Fruit fly (Drosophila melanogaster): ENCODE results near the gene CG5418.

Gene CG5418

dm6 chr2L:12435976-12436771 lies 16.9 kb downstream of the CG5418 start (continued):
- no peak for TF ChIP-seq CG17612 (GFP tag; IDR thresholded peaks at IDR 0.05)
- TF ChIP-seq dm (GFP tag; optimal IDR thresholded peaks at IDR 0.05): peak; percentile 11
- TF ChIP-seq Hmr (GFP tag; optimal IDR thresholded peaks at IDR 0.05): peak; percentile 36
- TF ChIP-seq CG30403 (GFP tag; optimal IDR thresholded peaks at IDR 0.05): peak; percentile 11
- no peak for TF ChIP-seq CG12071 (GFP tag; optimal IDR thresholded peaks at IDR 0.05)
- TF ChIP-seq ATbp (GFP tag; optimal IDR thresholded peaks at IDR 0.05): no peak
- TF ChIP-seq nerfin-2 (GFP tag; IDR thresholded peaks at IDR 0.05; ENCODE audit: partially characterized antibody): no peak
- no peak for TF ChIP-seq bowl (GFP tag; IDR thresholded peaks at IDR 0.05)
- TF ChIP-seq az2 (GFP tag; optimal IDR thresholded peaks at IDR 0.05): no peak
- no peak for TF ChIP-seq sc (optimal IDR thresholded peaks at IDR 0.05)
- no peak for TF ChIP-seq sc (GFP tag; optimal IDR thresholded peaks at IDR 0.05)
- no peak for TF ChIP-seq CG10209 (GFP tag; optimal IDR thresholded peaks at IDR 0.05)
- TF ChIP-seq CG18476 (GFP tag; optimal IDR thresholded peaks at IDR 0.05): no peak
- no peak for TF ChIP-seq odd (GFP tag; optimal IDR thresholded peaks at IDR 0.05)
- no peak for TF ChIP-seq org-1 (GFP tag; optimal IDR thresholded peaks at IDR 0.05)
- TF ChIP-seq ken (GFP tag; IDR thresholded peaks at IDR 0.05): no peak
- TF ChIP-seq CG10565 (GFP tag; optimal IDR thresholded peaks at IDR 0.05): no peak
- no peak for TF ChIP-seq kah (GFP tag; optimal IDR thresholded peaks at IDR 0.05)
- TF ChIP-seq CG10654 (GFP tag; optimal IDR thresholded peaks at IDR 0.05): no peak
- 0 out of 2 replicates have a peak, but pooled peaks have one; percentile 20 for TF ChIP-seq unc-4 (GFP tag; IDR thresholded peaks at IDR 0.05; ENCODE audit: partially characterized antibody)
- TF ChIP-seq tio (GFP tag; optimal IDR thresholded peaks at IDR 0.05): no peak
- no peak for TF ChIP-seq Bdp1 (GFP tag; optimal IDR thresholded peaks at IDR 0.05)
- TF ChIP-seq otp (GFP tag; IDR thresholded peaks at IDR 0.05): no peak
- TF ChIP-seq CG7372 (GFP tag; IDR thresholded peaks at IDR 0.05): no peak
- TF ChIP-seq vfl (GFP tag; optimal IDR thresholded peaks at IDR 0.05): no peak
- no peak for TF ChIP-seq CG31224 (GFP tag; IDR thresholded peaks at IDR 0.05)
- TF ChIP-seq Nf-YB (GFP tag; optimal IDR thresholded peaks at IDR 0.05): no peak
- TF ChIP-seq prd (optimal IDR thresholded peaks at IDR 0.05): no peak
- 0 out of 3 replicates have a peak, but pooled peaks have one; percentile 10 for TF ChIP-seq prd (GFP tag; IDR thresholded peaks at IDR 0.05)
- TF ChIP-seq CG32772 (GFP tag; IDR thresholded peaks at IDR 0.05): no peak
- no peak for TF ChIP-seq CG11723 (GFP tag; optimal IDR thresholded peaks at IDR 0.05)
- TF ChIP-seq Sin3A (optimal IDR thresholded peaks at IDR 0.05): no peak
- TF ChIP-seq Tbp (GFP tag; optimal IDR thresholded peaks at IDR 0.05): no peak
- TF ChIP-seq Bgb (GFP tag; IDR thresholded peaks at IDR 0.05; ENCODE audit: partially characterized antibody): 0 out of 2 replicates have a peak, but pooled peaks have one; percentile 38
- TF ChIP-seq HLH3B (GFP tag; IDR thresholded peaks at IDR 0.05): no peak
- no peak for TF ChIP-seq Ets65A (GFP tag)
- TF ChIP-seq mam (GFP tag; optimal IDR thresholded peaks at IDR 0.05): no peak
- TF ChIP-seq ci (GFP tag; IDR thresholded peaks at IDR 0.05): peak; percentile 12; the same call in 1 of the 3 replicates
- no peak for TF ChIP-seq CG10321 (GFP tag; IDR thresholded peaks at IDR 0.05)
- TF ChIP-seq Doc2 (GFP tag; IDR thresholded peaks at IDR 0.05): no peak
- TF ChIP-seq da (GFP tag; optimal IDR thresholded peaks at IDR 0.05): no peak
- TF ChIP-seq psq (GFP tag; optimal IDR thresholded peaks at IDR 0.05): peak; percentile 99
- TF ChIP-seq Mes4 (GFP tag; optimal IDR thresholded peaks at IDR 0.05): no peak
- TF ChIP-seq Dll (GFP tag; IDR thresholded peaks at IDR 0.05; ENCODE audit: partially characterized antibody): 0 out of 4 replicates have a peak, but pooled peaks have one; percentile 3
- no peak for TF ChIP-seq CG2202 (tag; optimal IDR thresholded peaks at IDR 0.05)
- TF ChIP-seq gro (GFP tag; optimal IDR thresholded peaks at IDR 0.05): no peak
- TF ChIP-seq dimm (GFP tag; IDR thresholded peaks at IDR 0.05): no peak
- TF ChIP-seq CG4282 (GFP tag; optimal IDR thresholded peaks at IDR 0.05): no peak
- TF ChIP-seq Trl (optimal IDR thresholded peaks at IDR 0.05): no peak
- TF ChIP-seq Trl (GFP tag; optimal IDR thresholded peaks at IDR 0.05): no peak
- no peak for TF ChIP-seq CG6765 (GFP tag; optimal IDR thresholded peaks at IDR 0.05)
- no peak for TF ChIP-seq CG7271 (tag; optimal IDR thresholded peaks at IDR 0.05)
